Fruit fly (Drosophila melanogaster) whole organism, embryonic: ENCODE results near the gene CG31249.
A peak's percentile ranks its signal among the peaks of the same experiment; 100 is the strongest.

Experiments
- BEAF-32 ChIP-seq: fragments of 200-800 bp; sonication (Bioruptor generic); optimal IDR thresholded peaks from 3 replicates; lab custom pipeline; 2017; ENCODE audit warnings: missing biosample characterization, missing genetic modification characterization, mild to moderate bottlenecking, moderate library complexity, missing genetic modification reagents
- CG10147 ChIP-seq: fragments of 200-800 bp; sonication (Bioruptor generic); optimal IDR thresholded peaks from 2 replicates; lab custom pipeline; 2019; ENCODE audit warnings: missing biosample characterization, mild to moderate bottlenecking, missing genetic modification characterization, moderate library complexity
- CG10959 ChIP-seq: fragments of 200-800 bp; sonication (Bioruptor generic); IDR thresholded peaks from 2 replicates; pipeline ENCODE4 v1.3.6; 2022; ENCODE audit warnings: missing biosample characterization, missing genetic modification characterization
- CG11085 ChIP-seq: fragments of 200-800 bp; sonication (Bioruptor generic); IDR thresholded peaks from 2 replicates; pipeline ENCODE4 v1.3.6; 2022; ENCODE audit warnings: missing biosample characterization, missing genetic modification characterization
- CG11723 ChIP-seq: fragments of 200-800 bp; sonication (Bioruptor generic); optimal IDR thresholded peaks from 2 replicates; lab custom pipeline; 2017; ENCODE audit warnings: missing biosample characterization, mild to moderate bottlenecking, missing genetic modification characterization
- CG12236 ChIP-seq: fragments of 200-800 bp; sonication (Bioruptor generic); optimal IDR thresholded peaks from 2 replicates; lab custom pipeline; 2016; ENCODE audit warnings: missing biosample characterization, missing genetic modification characterization
- CG12744 ChIP-seq: fragments of 200-800 bp; sonication (Bioruptor generic); optimal IDR thresholded peaks from 2 replicates; lab custom pipeline; 2016; ENCODE audit warnings: missing biosample characterization, missing genetic modification characterization
- CG12942 ChIP-seq: fragments of 200-800 bp; sonication (Bioruptor generic); optimal IDR thresholded peaks from 3 replicates; lab custom pipeline; 2016; ENCODE audit warnings: missing biosample characterization, missing genetic modification characterization
- CG14710 ChIP-seq: fragments of 200-800 bp; sonication (Bioruptor generic); optimal IDR thresholded peaks from 3 replicates; lab custom pipeline; 2019; ENCODE audit warnings: missing biosample characterization, mild to moderate bottlenecking, missing genetic modification characterization, moderate library complexity
- CG1529 ChIP-seq: fragments of 200-800 bp; sonication (Bioruptor generic); optimal IDR thresholded peaks from 3 replicates; lab custom pipeline; 2018; ENCODE audit warnings: missing biosample characterization, missing genetic modification characterization
- CG15696 ChIP-seq: fragments of 200-800 bp; sonication (Bioruptor generic); optimal IDR thresholded peaks from 2 replicates; lab custom pipeline; 2019; ENCODE audit warnings: missing biosample characterization, mild to moderate bottlenecking, missing genetic modification characterization, moderate library complexity
- CG17328 ChIP-seq: fragments of 200-800 bp; sonication (Bioruptor generic); IDR thresholded peaks from 2 replicates; pipeline ENCODE4 v1.3.6; 2022; ENCODE audit warnings: missing biosample characterization, missing genetic modification characterization
- CG2678 ChIP-seq: fragments of 200-800 bp; sonication (Bioruptor generic); optimal IDR thresholded peaks from 3 replicates; lab custom pipeline; 2019; ENCODE audit warnings: missing biosample characterization, mild to moderate bottlenecking, missing genetic modification characterization, moderate library complexity
- CG2889 ChIP-seq: fragments of 200-800 bp; sonication (Bioruptor generic); IDR thresholded peaks from 3 replicates; pipeline ENCODE4 v1.3.6; 2022; ENCODE audit warnings: missing biosample characterization, missing genetic modification characterization
- CG3065 ChIP-seq: fragments of 200-800 bp; sonication (Bioruptor generic); optimal IDR thresholded peaks from 2 replicates; lab custom pipeline; 2016; ENCODE audit warnings: missing biosample characterization, missing genetic modification characterization
- CG3281 ChIP-seq: fragments of 200-800 bp; sonication (Bioruptor generic); optimal IDR thresholded peaks from 3 replicates; lab custom pipeline; 2017; ENCODE audit warnings: missing biosample characterization, mild to moderate bottlenecking, missing genetic modification characterization
- CG34376 ChIP-seq: fragments of 200-800 bp; sonication (Bioruptor generic); optimal IDR thresholded peaks from 2 replicates; lab custom pipeline; 2018; ENCODE audit warnings: missing biosample characterization, mild to moderate bottlenecking, missing genetic modification characterization
- CG3847 ChIP-seq: fragments of 200-800 bp; sonication (Bioruptor generic); IDR thresholded peaks from 2 replicates; pipeline ENCODE4 v1.3.6; 2022; ENCODE audit warnings: missing biosample characterization, missing genetic modification characterization
- CG4328 ChIP-seq: fragments of 200-800 bp; sonication (Bioruptor generic); optimal IDR thresholded peaks from 3 replicates; lab custom pipeline; 2017; ENCODE audit warnings: missing biosample characterization, missing genetic modification reagents, missing genetic modification characterization
- CG4617 ChIP-seq: fragments of 200-800 bp; sonication (Bioruptor generic); optimal IDR thresholded peaks from 3 replicates; lab custom pipeline; 2016; ENCODE audit warnings: missing biosample characterization, missing genetic modification characterization, borderline replicate concordance
- CHES-1-like ChIP-seq: fragments of 200-800 bp; sonication (Bioruptor generic); optimal IDR thresholded peaks from 2 replicates; lab custom pipeline; 2016; ENCODE audit warnings: missing biosample characterization, missing genetic modification characterization
- Dad ChIP-seq: fragments of 200-800 bp; sonication (Bioruptor generic); optimal IDR thresholded peaks from 3 replicates; lab custom pipeline; 2016; ENCODE audit warnings: missing biosample characterization, missing genetic modification characterization
- Deaf1 ChIP-seq: fragments of 200-800 bp; optimal IDR thresholded peaks from 3 replicates; lab custom pipeline; 2019; ENCODE audit warnings: missing biosample characterization, mild to moderate bottlenecking, missing genetic modification characterization, moderate library complexity
- Dip2 ChIP-seq: fragments of 200-800 bp; sonication (Bioruptor generic); IDR thresholded peaks from 2 replicates; pipeline ENCODE4 v1.3.6; 2022; ENCODE audit warnings: missing biosample characterization, missing genetic modification characterization
- Fer1 ChIP-seq: fragments of 200-800 bp; sonication (Bioruptor generic); optimal IDR thresholded peaks from 2 replicates; lab custom pipeline; 2017; ENCODE audit warnings: missing biosample characterization, mild to moderate bottlenecking, missing genetic modification characterization
- Hmr ChIP-seq: fragments of 200-800 bp; sonication (Bioruptor generic); optimal IDR thresholded peaks from 3 replicates; lab custom pipeline; 2017; ENCODE audit warnings: mild to moderate bottlenecking, missing biosample characterization, missing genetic modification reagents, missing genetic modification characterization
- Mad ChIP-seq: fragments of 200-800 bp; sonication (Bioruptor generic); optimal IDR thresholded peaks from 2 replicates; lab custom pipeline; 2016; ENCODE audit warnings: missing biosample characterization, missing genetic modification characterization
- NC2β ChIP-seq: fragments of 200-800 bp; sonication (Bioruptor generic); optimal IDR thresholded peaks from 2 replicates; lab custom pipeline; 2016; ENCODE audit warnings: missing biosample characterization, missing genetic modification characterization
- NFAT ChIP-seq: fragments of 200-800 bp; sonication (Bioruptor generic); IDR thresholded peaks from 2 replicates; pipeline ENCODE4 v1.3.6; 2022; ENCODE audit warnings: missing biosample characterization, missing genetic modification characterization
- Rfx ChIP-seq: fragments of 200-800 bp; sonication (Bioruptor generic); IDR thresholded peaks from 2 replicates; pipeline ENCODE4 v1.3.6; 2022; ENCODE audit warnings: missing biosample characterization, missing genetic modification characterization
- Sry-δ ChIP-seq: fragments of 200-800 bp; sonication (Bioruptor generic); optimal IDR thresholded peaks from 2 replicates; lab custom pipeline; 2016; ENCODE audit warnings: missing biosample characterization, missing genetic modification characterization
- Trl ChIP-seq, 3 experiments: fragments of >200 bp in 2 of 3; fragments of 200-800 bp in 1 of 3; sonication (Bioruptor generic) in 1 of 3; optimal IDR thresholded peaks; 2 replicates in 1 of 3; 3 replicates in 2 of 3; lab custom pipeline; 2016 to 2017; ENCODE audit warnings: missing biosample characterization in 1 of 3, missing genetic modification characterization in 1 of 3
- Xrp1 ChIP-seq: fragments of 200-800 bp; sonication (Bioruptor generic); IDR thresholded peaks from 2 replicates; pipeline ENCODE4 v1.3.6; 2022; ENCODE audit warnings: missing biosample characterization, missing genetic modification characterization
- amos ChIP-seq: fragments of 200-800 bp; sonication (Bioruptor generic); IDR thresholded peaks from 2 replicates; pipeline ENCODE4 v1.3.6; 2022; ENCODE audit warnings: missing biosample characterization, missing genetic modification characterization; ENCODE audit not compliant: partially characterized antibody
- bcd ChIP-seq: fragments of 200-800 bp; sonication (Bioruptor generic); optimal IDR thresholded peaks from 2 replicates; lab custom pipeline; 2017; ENCODE audit warnings: missing biosample characterization, mild to moderate bottlenecking, missing genetic modification characterization
- bsh ChIP-seq, 2 experiments: fragments of 200-800 bp; sonication (Bioruptor generic); optimal IDR thresholded peaks; 2 replicates each; lab custom pipeline; 2017 to 2018; ENCODE audit warnings: mild to moderate bottlenecking in 2 of 2, missing biosample characterization in 2 of 2, missing genetic modification characterization in 2 of 2, moderate library complexity in 1 of 2
- dimm ChIP-seq: fragments of 200-800 bp; sonication (Bioruptor generic); IDR thresholded peaks from 2 replicates; pipeline ENCODE4 v1.3.6; 2022; ENCODE audit warnings: missing biosample characterization, missing genetic modification characterization
- fu2 ChIP-seq: fragments of 200-800 bp; sonication (Bioruptor generic); optimal IDR thresholded peaks from 2 replicates; lab custom pipeline; 2016; ENCODE audit warnings: missing biosample characterization, missing genetic modification characterization
- gce ChIP-seq: fragments of 200-800 bp; sonication (Bioruptor generic); IDR thresholded peaks from 3 replicates; pipeline ENCODE4 v1.3.6; 2022; ENCODE audit warnings: missing biosample characterization, missing genetic modification characterization
- gt ChIP-seq: fragments of 200-800 bp; sonication (Bioruptor generic); IDR thresholded peaks from 2 replicates; pipeline ENCODE4 v1.3.6; 2022; ENCODE audit warnings: missing biosample characterization, missing genetic modification characterization
- ind ChIP-seq: fragments of 200-800 bp; sonication (Bioruptor generic); optimal IDR thresholded peaks from 3 replicates; lab custom pipeline; 2016; ENCODE audit warnings: missing biosample characterization, missing genetic modification characterization
- klu ChIP-seq: fragments of 200-800 bp; sonication (Bioruptor generic); IDR thresholded peaks from 2 replicates; pipeline ENCODE4 v1.3.6; 2022; ENCODE audit warnings: missing biosample characterization, missing genetic modification characterization
- psq ChIP-seq: fragments of 200-800 bp; sonication (Bioruptor generic); optimal IDR thresholded peaks from 2 replicates; lab custom pipeline; 2017; ENCODE audit warnings: missing biosample characterization, missing genetic modification characterization
- salm ChIP-seq: fragments of 200-800 bp; sonication (Bioruptor generic); optimal IDR thresholded peaks from 2 replicates; lab custom pipeline; 2018; ENCODE audit warnings: missing biosample characterization, mild to moderate bottlenecking, missing genetic modification characterization
- so ChIP-seq: fragments of 200-800 bp; sonication (Bioruptor generic); IDR thresholded peaks from 3 replicates; pipeline ENCODE4 v1.3.6; 2022; ENCODE audit warnings: missing biosample characterization, missing genetic modification characterization
- stc ChIP-seq: fragments of 200-800 bp; sonication (Bioruptor generic); IDR thresholded peaks from 2 replicates; pipeline ENCODE4 v1.3.6; 2022; ENCODE audit warnings: missing biosample characterization, missing genetic modification characterization
- tgo ChIP-seq: fragments of 200-800 bp; sonication (Bioruptor generic); IDR thresholded peaks from 3 replicates; pipeline ENCODE4 v1.3.6; 2022; ENCODE audit warnings: missing biosample characterization, missing genetic modification characterization
- unpg ChIP-seq: fragments of 200-800 bp; sonication (Bioruptor generic); optimal IDR thresholded peaks from 3 replicates; lab custom pipeline; 2018; ENCODE audit warnings: missing biosample characterization, mild to moderate bottlenecking, missing genetic modification characterization, moderate library complexity
- zen2 ChIP-seq: fragments of 200-800 bp; sonication (Bioruptor generic); IDR thresholded peaks from 3 replicates; pipeline ENCODE4 v1.3.6; 2022; ENCODE audit warnings: missing biosample characterization, missing genetic modification characterization; ENCODE audit not compliant: partially characterized antibody

CG31249 gene

dm6 chr3R:17703691-17704537 is 17.0 kb upstream of the CG31249 start (continued):
- TF ChIP-seq CG3847 (GFP tag; lab: Robert Waterston, UW), result peak; percentile 98
- no peak for TF ChIP-seq amos
- peak; percentile 99 for TF ChIP-seq Mad (GFP tag; lab: Kevin White, UChicago)
- TF ChIP-seq dimm (GFP tag; lab: Robert Waterston, UW), result peak; percentile 98
- TF ChIP-seq CG2678 (tag; lab: Kevin White, UChicago), result peak; percentile 99
- TF ChIP-seq CG15696, result peak; percentile 84
- TF ChIP-seq Dad (GFP tag; lab: Kevin White, UChicago), result peak; percentile 99
- TF ChIP-seq bsh (GFP tag; optimal IDR thresholded peaks at IDR 0.05; lab: Kevin White, UChicago), result peak; percentile 99 to 100
- peak; percentile 99 for TF ChIP-seq CG12236 (GFP tag; lab: Kevin White, UChicago)
- peak; percentile 99 for TF ChIP-seq CG1529 (GFP tag; lab: Kevin White, UChicago)
- TF ChIP-seq NFAT (GFP tag; lab: Robert Waterston, UW), result peak; percentile 99
- peak; percentile 95 for TF ChIP-seq gt (GFP tag; lab: Robert Waterston, UW)
- peak; percentile 99 for TF ChIP-seq Xrp1
- TF ChIP-seq fu2 (GFP tag; lab: Kevin White, UChicago), result peak; percentile 99
- TF ChIP-seq CG10147 (GFP tag; lab: Kevin White, UChicago), result peak; percentile 97
- TF ChIP-seq bcd (GFP tag; lab: Kevin White, UChicago), result peak; percentile 99
- TF ChIP-seq psq, result peak; percentile 96
- TF ChIP-seq klu (GFP tag; lab: Robert Waterston, UW), result peak; percentile 97
- peak; percentile 98 for TF ChIP-seq CG3065 (GFP tag; lab: Kevin White, UChicago)
- peak; percentile 99 for TF ChIP-seq Hmr (GFP tag; lab: Kevin White, UChicago)
- peak; percentile 99 for TF ChIP-seq CG12942 (GFP tag; lab: Kevin White, UChicago)
- TF ChIP-seq Dip2 (GFP tag; lab: Robert Waterston, UW), result peak; percentile 70
- TF ChIP-seq unpg (GFP tag; lab: Kevin White, UChicago), result peak; percentile 99
- peak; percentile 98 for TF ChIP-seq CG3281 (GFP tag; lab: Kevin White, UChicago)
- peak; percentile 99 for TF ChIP-seq so (GFP tag; lab: Robert Waterston, UW)
- TF ChIP-seq CG10959 (GFP tag; lab: Robert Waterston, UW), result peak; percentile 96
- TF ChIP-seq gce (GFP tag; lab: Robert Waterston, UW), result peak; percentile 99
- TF ChIP-seq Sry-δ, result peak; percentile 79
- peak; percentile 97 for TF ChIP-seq CG14710
- TF ChIP-seq ind (GFP tag; lab: Kevin White, UChicago), result peak; percentile 99
- TF ChIP-seq CG4328 (GFP tag; lab: Kevin White, UChicago), result peak; percentile 86
- TF ChIP-seq Deaf1 (tag; lab: Kevin White, UChicago), result peak; percentile 95
- peak; percentile 99 for TF ChIP-seq Rfx (GFP tag; lab: Robert Waterston, UW)
- TF ChIP-seq CG34376 (GFP tag; lab: Kevin White, UChicago), result peak; percentile 92
- TF ChIP-seq zen2 (GFP tag; lab: Robert Waterston, UW), result no peak
- peak; percentile 99 for TF ChIP-seq NC2β (GFP tag; lab: Kevin White, UChicago)
- peak; percentile 99 for TF ChIP-seq CG2889 (GFP tag; lab: Robert Waterston, UW)
- peak; percentile 99 for TF ChIP-seq CG17328
- TF ChIP-seq CHES-1-like (GFP tag; lab: Kevin White, UChicago), result peak; percentile 99
- TF ChIP-seq CG11085 (GFP tag; lab: Robert Waterston, UW), result peak; percentile 97
- TF ChIP-seq BEAF-32 (GFP tag; lab: Kevin White, UChicago), result peak; percentile 28
- peak; percentile 98 for TF ChIP-seq salm (tag; lab: Kevin White, UChicago)
- TF ChIP-seq CG11723, result peak; percentile 99
- TF ChIP-seq CG4617 (GFP tag; lab: Kevin White, UChicago), result peak; percentile 99
- TF ChIP-seq Trl (optimal IDR thresholded peaks at IDR 0.05; lab: Kevin White, UChicago), result no peak
- TF ChIP-seq Trl (GFP tag; optimal IDR thresholded peaks at IDR 0.05; lab: Kevin White, UChicago), result peak; percentile 99
- TF ChIP-seq tgo (GFP tag; lab: Robert Waterston, UW), result peak; percentile 99
- peak; percentile 99 for TF ChIP-seq stc
- peak; percentile 99 for TF ChIP-seq CG12744 (GFP tag; lab: Kevin White, UChicago)
- peak; percentile 98 for TF ChIP-seq Fer1 (GFP tag; lab: Kevin White, UChicago)
